Fruit fly (Drosophila melanogaster) whole organism, embryonic: ENCODE data around the gene alpha4GT2.

Experiments used
- CG10979 ChIP-seq: fragments of 200-800 bp; sonication (Bioruptor generic); optimal IDR thresholded peaks from 2 replicates; lab custom pipeline; 2018; ENCODE audit warnings: missing biosample characterization, mild to moderate bottlenecking, missing genetic modification characterization, moderate library complexity
- CG11695 ChIP-seq: fragments of 200-800 bp; sonication (Bioruptor generic); IDR thresholded peaks from 3 replicates; pipeline ENCODE4 v1.3.6; 2022; ENCODE audit warnings: missing biosample characterization, missing genetic modification characterization
- CG11696 ChIP-seq: fragments of 200-800 bp; sonication (Bioruptor generic); IDR thresholded peaks from 2 replicates; pipeline ENCODE4 v1.3.6; 2022; ENCODE audit warnings: missing biosample characterization, missing genetic modification characterization
- CG13424 ChIP-seq: fragments of 200-800 bp; sonication (Bioruptor generic); optimal IDR thresholded peaks from 2 replicates; lab custom pipeline; 2019; ENCODE audit warnings: missing biosample characterization, mild to moderate bottlenecking, missing genetic modification characterization, moderate library complexity
- CG14014 ChIP-seq: fragments of 200-800 bp; sonication (Bioruptor generic); IDR thresholded peaks from 2 replicates; pipeline ENCODE4 v1.3.6; 2022; ENCODE audit warnings: missing biosample characterization, missing genetic modification characterization
- CG14050 ChIP-seq: fragments of 200-800 bp; sonication (Bioruptor generic); IDR thresholded peaks from 3 replicates; pipeline ENCODE4 v1.3.6; 2022; ENCODE audit warnings: missing biosample characterization, missing genetic modification characterization
- CG1529 ChIP-seq: fragments of 200-800 bp; sonication (Bioruptor generic); optimal IDR thresholded peaks from 3 replicates; lab custom pipeline; 2018; ENCODE audit warnings: missing biosample characterization, missing genetic modification characterization
- CG16815 ChIP-seq: fragments of 200-800 bp; sonication (Bioruptor generic); optimal IDR thresholded peaks from 3 replicates; lab custom pipeline; 2017; ENCODE audit warnings: missing biosample characterization, mild to moderate bottlenecking, missing genetic modification characterization
- CG1832 ChIP-seq: fragments of 200-800 bp; sonication (Bioruptor generic); optimal IDR thresholded peaks from 2 replicates; lab custom pipeline; 2017; ENCODE audit warnings: missing biosample characterization, mild to moderate bottlenecking, missing genetic modification characterization, inconsistent platforms
- CG2116 ChIP-seq: fragments of 200-800 bp; sonication (Bioruptor generic); optimal IDR thresholded peaks from 3 replicates; lab custom pipeline; 2018; ENCODE audit warnings: missing biosample characterization, mild to moderate bottlenecking, missing genetic modification characterization
- CG2889 ChIP-seq: fragments of 200-800 bp; sonication (Bioruptor generic); IDR thresholded peaks from 3 replicates; pipeline ENCODE4 v1.3.6; 2022; ENCODE audit warnings: missing biosample characterization, missing genetic modification characterization
- CG33213 ChIP-seq: fragments of 200-800 bp; sonication (Bioruptor generic); optimal IDR thresholded peaks from 3 replicates; lab custom pipeline; 2016; ENCODE audit warnings: missing biosample characterization, missing genetic modification characterization
- CG42726 ChIP-seq: fragments of 200-800 bp; sonication (Bioruptor generic); IDR thresholded peaks from 2 replicates; pipeline ENCODE4 v1.3.6; 2022; ENCODE audit warnings: missing biosample characterization, missing genetic modification characterization; ENCODE audit not compliant: partially characterized antibody
- CG7839 ChIP-seq: fragments of 200-800 bp; sonication (Bioruptor generic); optimal IDR thresholded peaks from 3 replicates; lab custom pipeline; 2018; ENCODE audit warnings: missing biosample characterization, mild to moderate bottlenecking, missing genetic modification characterization, moderate library complexity
- CG7928 ChIP-seq: fragments of 200-800 bp; sonication (Bioruptor generic); optimal IDR thresholded peaks from 2 replicates; lab custom pipeline; 2017; ENCODE audit warnings: missing biosample characterization, mild to moderate bottlenecking, missing genetic modification characterization
- Chrac-16 ChIP-seq: fragments of 200-800 bp; sonication (Bioruptor generic); optimal IDR thresholded peaks from 3 replicates; lab custom pipeline; 2016; ENCODE audit warnings: missing biosample characterization, missing genetic modification characterization
- Dfd ChIP-seq, 2 experiments: fragments of >200 bp; optimal IDR thresholded peaks; 2 replicates each; lab custom pipeline; 2017; ENCODE audit warnings: missing biosample characterization in 2 of 2, missing genetic modification characterization in 2 of 2
- Dip3 ChIP-seq: fragments of 200-800 bp; sonication (Bioruptor generic); optimal IDR thresholded peaks from 3 replicates; lab custom pipeline; 2016; ENCODE audit warnings: missing biosample characterization, missing genetic modification characterization
- Fer1 ChIP-seq: fragments of 200-800 bp; sonication (Bioruptor generic); optimal IDR thresholded peaks from 2 replicates; lab custom pipeline; 2017; ENCODE audit warnings: missing biosample characterization, mild to moderate bottlenecking, missing genetic modification characterization
- Fer3 ChIP-seq: fragments of 200-800 bp; sonication (Bioruptor generic); optimal IDR thresholded peaks from 2 replicates; lab custom pipeline; 2018; ENCODE audit warnings: missing biosample characterization, mild to moderate bottlenecking, missing genetic modification characterization, moderate library complexity
- Hey ChIP-seq: fragments of 200-800 bp; sonication (Bioruptor generic); optimal IDR thresholded peaks from 3 replicates; lab custom pipeline; 2018; ENCODE audit warnings: missing biosample characterization, mild to moderate bottlenecking, missing genetic modification characterization
- Lhr ChIP-seq: fragments of 200-800 bp; sonication (Bioruptor generic); optimal IDR thresholded peaks from 3 replicates; lab custom pipeline; 2017; ENCODE audit warnings: mild to moderate bottlenecking, missing biosample characterization, missing genetic modification reagents, missing genetic modification characterization
- Lim3 ChIP-seq: fragments of 200-800 bp; sonication (Bioruptor generic); IDR thresholded peaks from 2 replicates; pipeline ENCODE4 v1.3.6; 2022; ENCODE audit warnings: missing biosample characterization, missing genetic modification characterization
- Lpt ChIP-seq: fragments of >200 bp; optimal IDR thresholded peaks from 2 replicates; lab custom pipeline; 2018; ENCODE audit warnings: missing biosample characterization, missing genetic modification characterization
- MESR4 ChIP-seq: fragments of 200-800 bp; sonication (Bioruptor generic); optimal IDR thresholded peaks from 2 replicates; lab custom pipeline; 2018; ENCODE audit warnings: missing biosample characterization, mild to moderate bottlenecking, missing genetic modification characterization, moderate library complexity
- NC2α ChIP-seq: fragments of 200-800 bp; sonication (Bioruptor generic); optimal IDR thresholded peaks from 2 replicates; lab custom pipeline; 2016; ENCODE audit warnings: missing biosample characterization, missing genetic modification characterization
- Nf-YA ChIP-seq: fragments of 200-800 bp; sonication (Bioruptor generic); IDR thresholded peaks from 2 replicates; pipeline ENCODE4 v1.3.6; 2022; ENCODE audit warnings: missing biosample characterization, missing genetic modification characterization
- Rfx ChIP-seq: fragments of 200-800 bp; sonication (Bioruptor generic); IDR thresholded peaks from 2 replicates; pipeline ENCODE4 v1.3.6; 2022; ENCODE audit warnings: missing biosample characterization, missing genetic modification characterization
- Ssrp ChIP-seq: fragments of 200-800 bp; sonication (Bioruptor generic); optimal IDR thresholded peaks from 2 replicates; lab custom pipeline; 2018; ENCODE audit warnings: missing biosample characterization, mild to moderate bottlenecking, missing genetic modification characterization, moderate library complexity
- TFAM ChIP-seq: fragments of 200-800 bp; sonication (Bioruptor generic); optimal IDR thresholded peaks from 2 replicates; lab custom pipeline; 2017; ENCODE audit warnings: missing biosample characterization, missing genetic modification characterization, inconsistent platforms
- amos ChIP-seq: fragments of 200-800 bp; sonication (Bioruptor generic); IDR thresholded peaks from 2 replicates; pipeline ENCODE4 v1.3.6; 2022; ENCODE audit warnings: missing biosample characterization, missing genetic modification characterization; ENCODE audit not compliant: partially characterized antibody
- ara ChIP-seq: fragments of 200-800 bp; sonication (Bioruptor generic); IDR thresholded peaks from 2 replicates; pipeline ENCODE4 v1.3.6; 2022; ENCODE audit warnings: missing biosample characterization, missing genetic modification characterization
- btn ChIP-seq: fragments of 200-800 bp; sonication (Bioruptor generic); optimal IDR thresholded peaks from 2 replicates; lab custom pipeline; 2016; ENCODE audit warnings: missing biosample characterization, missing genetic modification characterization
- ci ChIP-seq: fragments of 200-800 bp; sonication (Bioruptor generic); IDR thresholded peaks from 3 replicates; pipeline ENCODE4 v1.3.6; 2022; ENCODE audit warnings: missing biosample characterization, missing genetic modification characterization
- crp ChIP-seq, 2 experiments: fragments of 200-800 bp; sonication (Bioruptor generic); optimal IDR thresholded peaks; 2 replicates in 1 of 2; 3 replicates in 1 of 2; lab custom pipeline; 2017; ENCODE audit warnings: missing biosample characterization in 2 of 2, missing genetic modification characterization in 2 of 2, mild to moderate bottlenecking in 1 of 2, moderate library complexity in 1 of 2
- dan ChIP-seq: fragments of 200-800 bp; sonication (Bioruptor generic); IDR thresholded peaks from 2 replicates; pipeline ENCODE4 v1.3.6; 2022; ENCODE audit warnings: missing biosample characterization, missing genetic modification characterization
- dati ChIP-seq: fragments of 200-800 bp; sonication (Bioruptor generic); IDR thresholded peaks from 2 replicates; pipeline ENCODE4 v1.3.6; 2022; ENCODE audit warnings: missing biosample characterization, missing genetic modification characterization
- hb ChIP-seq: fragments of 200-800 bp; sonication (Bioruptor generic); IDR thresholded peaks from 3 replicates; pipeline ENCODE4 v1.3.6; 2022; ENCODE audit warnings: missing biosample characterization, missing genetic modification characterization; ENCODE audit not compliant: partially characterized antibody
- ind ChIP-seq: fragments of 200-800 bp; sonication (Bioruptor generic); optimal IDR thresholded peaks from 3 replicates; lab custom pipeline; 2016; ENCODE audit warnings: missing biosample characterization, missing genetic modification characterization
- kah ChIP-seq: fragments of 200-800 bp; sonication (Bioruptor generic); optimal IDR thresholded peaks from 2 replicates; lab custom pipeline; 2018; ENCODE audit warnings: missing biosample characterization, mild to moderate bottlenecking, missing genetic modification characterization
- klu ChIP-seq: fragments of 200-800 bp; sonication (Bioruptor generic); IDR thresholded peaks from 2 replicates; pipeline ENCODE4 v1.3.6; 2022; ENCODE audit warnings: missing biosample characterization, missing genetic modification characterization
- lilli ChIP-seq: fragments of 200-800 bp; sonication (Bioruptor generic); optimal IDR thresholded peaks from 3 replicates; lab custom pipeline; 2016; ENCODE audit warnings: missing biosample characterization, missing genetic modification characterization
- mld ChIP-seq: fragments of 200-800 bp; sonication (Bioruptor generic); IDR thresholded peaks from 3 replicates; pipeline ENCODE4 v1.3.6; 2022; ENCODE audit warnings: missing biosample characterization, missing genetic modification characterization; ENCODE audit not compliant: partially characterized antibody
- nau ChIP-seq: fragments of 200-800 bp; sonication (Bioruptor generic); optimal IDR thresholded peaks from 3 replicates; lab custom pipeline; 2017; ENCODE audit warnings: missing biosample characterization, mild to moderate bottlenecking, missing genetic modification characterization, missing genetic modification reagents
- ro ChIP-seq: fragments of 200-800 bp; sonication (Bioruptor generic); IDR thresholded peaks from 2 replicates; pipeline ENCODE4 v1.3.6; 2022; ENCODE audit warnings: missing biosample characterization, missing genetic modification characterization
- row ChIP-seq: fragments of 200-800 bp; sonication (Bioruptor generic); IDR thresholded peaks from 3 replicates; pipeline ENCODE4 v1.3.6; 2022; ENCODE audit warnings: missing biosample characterization, missing genetic modification characterization
- sim ChIP-seq: fragments of 200-800 bp; sonication (Bioruptor generic); IDR thresholded peaks from 2 replicates; pipeline ENCODE4 v1.3.6; 2022; ENCODE audit warnings: missing biosample characterization, missing genetic modification characterization
- so ChIP-seq: fragments of 200-800 bp; sonication (Bioruptor generic); IDR thresholded peaks from 3 replicates; pipeline ENCODE4 v1.3.6; 2022; ENCODE audit warnings: missing biosample characterization, missing genetic modification characterization
- tap ChIP-seq: fragments of 200-800 bp; optimal IDR thresholded peaks from 3 replicates; lab custom pipeline; 2019; ENCODE audit warnings: missing biosample characterization, mild to moderate bottlenecking, missing genetic modification characterization, moderate library complexity
- wdn ChIP-seq: fragments of 200-800 bp; sonication (Bioruptor generic); IDR thresholded peaks from 2 replicates; pipeline ENCODE4 v1.3.6; 2022; ENCODE audit warnings: missing biosample characterization, missing genetic modification characterization

alpha4GT2 gene

DNA sequence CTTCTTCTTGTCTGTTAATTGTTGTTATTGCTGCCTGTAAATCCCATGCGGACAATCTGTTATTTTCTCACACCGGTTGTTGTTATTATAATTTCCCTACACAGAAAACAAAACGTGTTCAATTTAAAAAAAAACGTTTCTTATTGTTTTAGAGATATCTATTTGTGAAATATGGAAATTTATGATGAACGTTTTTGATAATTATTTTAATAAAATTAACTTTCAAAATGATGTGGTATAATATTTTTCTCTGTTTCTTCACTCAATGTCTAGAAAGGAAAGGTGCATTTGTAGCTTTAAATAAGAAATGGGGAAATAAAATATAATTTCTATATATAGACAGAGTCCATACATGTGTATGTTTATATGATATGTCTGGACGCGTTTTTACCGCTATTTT lies 52.3 kb downstream of the alpha4GT2 start (continued):
- TF ChIP-seq mld (GFP tag; lab: Robert Waterston, UW) (no peak), Fer3 (tag; lab: Kevin White, UChicago) (peak; percentile 54), dan (GFP tag; lab: Robert Waterston, UW) (no peak)

DNA sequence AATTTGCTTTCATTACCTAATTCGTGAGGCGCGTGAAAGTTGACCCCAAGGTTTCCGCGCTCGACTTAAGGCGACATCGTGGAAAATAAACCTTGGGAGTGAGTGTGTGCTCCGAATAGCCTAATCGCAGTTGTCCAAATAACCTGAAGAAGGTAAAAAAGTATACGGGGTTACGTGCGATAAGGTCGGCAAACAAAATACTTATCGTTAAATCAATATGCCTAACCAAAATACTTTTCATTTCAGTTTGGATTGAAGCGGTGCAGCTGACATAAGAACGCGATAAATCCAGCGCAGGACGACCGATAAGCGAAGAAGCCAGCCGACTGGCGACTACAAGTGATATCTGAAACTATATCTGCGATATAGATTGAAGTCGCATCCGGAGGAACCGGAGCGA lies 53.1 kb downstream of the alpha4GT2 start:
- no peak for TF ChIP-seq CG33213 (GFP tag; lab: Kevin White, UChicago)
- no peak for TF ChIP-seq dati (GFP tag; lab: Robert Waterston, UW)
- no peak for TF ChIP-seq CG7839
- no peak for TF ChIP-seq ro (GFP tag; lab: Robert Waterston, UW)
- TF ChIP-seq NC2α (GFP tag; lab: Kevin White, UChicago): no peak
- TF ChIP-seq Hey: peak; percentile 14
- no peak for TF ChIP-seq klu (GFP tag; lab: Robert Waterston, UW)
- TF ChIP-seq CG2889 (GFP tag; lab: Robert Waterston, UW): no peak
- no peak for TF ChIP-seq CG42726 (GFP tag; lab: Robert Waterston, UW)
- no peak for TF ChIP-seq MESR4 (GFP tag; lab: Kevin White, UChicago)
- no peak for TF ChIP-seq CG11696 (GFP tag; lab: Robert Waterston, UW)
- TF ChIP-seq btn (GFP tag; lab: Kevin White, UChicago): no peak
- TF ChIP-seq CG1529 (GFP tag; lab: Kevin White, UChicago): peak; percentile 69
- TF ChIP-seq amos (GFP tag; lab: Robert Waterston, UW): no peak
- no peak for TF ChIP-seq row (GFP tag; lab: Robert Waterston, UW)
- no peak; the same call in 2 of the 3 replicates for TF ChIP-seq so
- no peak for TF ChIP-seq ind (GFP tag; lab: Kevin White, UChicago)
- TF ChIP-seq crp (GFP tag; optimal IDR thresholded peaks at IDR 0.05; lab: Kevin White, UChicago): no peak
- TF ChIP-seq Lhr (GFP tag; lab: Kevin White, UChicago): peak; percentile 35
- TF ChIP-seq Rfx (GFP tag; lab: Robert Waterston, UW): no peak
- TF ChIP-seq CG16815: no peak
- peak; percentile 27; the same call in 1 of the 2 replicates for TF ChIP-seq Nf-YA (GFP tag; lab: Robert Waterston, UW)
- peak; percentile 70; the same call in 2 of the 3 replicates for TF ChIP-seq ci
- no peak for TF ChIP-seq Chrac-16 (GFP tag; lab: Kevin White, UChicago)
- TF ChIP-seq CG2116 (GFP tag; lab: Kevin White, UChicago): peak; percentile 1
- TF ChIP-seq CG10979 (tag; lab: Kevin White, UChicago): no peak
- TF ChIP-seq CG11695: 0 out of 3 replicates have a peak, but pooled peaks have one; percentile 30
- TF ChIP-seq CG1832 (GFP tag; lab: Kevin White, UChicago): no peak
- TF ChIP-seq sim (GFP tag; lab: Robert Waterston, UW): 0 out of 2 replicates have a peak, but pooled peaks have one; percentile 7
- TF ChIP-seq Lim3 (GFP tag; lab: Robert Waterston, UW): no peak
- no peak for TF ChIP-seq tap (tag; lab: Kevin White, UChicago)
- TF ChIP-seq CG13424 (tag; lab: Kevin White, UChicago): peak; percentile 22
- TF ChIP-seq lilli (GFP tag; lab: Kevin White, UChicago): no peak
- TF ChIP-seq Dip3: no peak
- TF ChIP-seq Fer1 (GFP tag; lab: Kevin White, UChicago): peak; percentile 29
- no peak for TF ChIP-seq Dfd (GFP tag; optimal IDR thresholded peaks at IDR 0.05; lab: Kevin White, UChicago)
- TF ChIP-seq TFAM (GFP tag; lab: Kevin White, UChicago): no peak
- TF ChIP-seq CG7928 (GFP tag; lab: Kevin White, UChicago): no peak
- TF ChIP-seq CG14050 (GFP tag; lab: Robert Waterston, UW): no peak
- TF ChIP-seq Ssrp (tag; lab: Kevin White, UChicago): no peak
- TF ChIP-seq ara: no peak
- no peak for TF ChIP-seq CG14014
- no peak for TF ChIP-seq hb (GFP tag; lab: Robert Waterston, UW)
- no peak for TF ChIP-seq Lpt (GFP tag; lab: Kevin White, UChicago)
- no peak for TF ChIP-seq wdn (GFP tag; lab: Robert Waterston, UW)
- TF ChIP-seq nau: peak; percentile 66
- peak; percentile 28 for TF ChIP-seq kah (GFP tag; lab: Kevin White, UChicago)
